Fruit fly (Drosophila melanogaster) whole organism, wandering third instar larva: ENCODE data around the gene Nepl4.

Source experiments
- CG32264 ChIP-seq: fragments of 200-800 bp; sonication (Bioruptor generic); optimal IDR thresholded peaks from 2 replicates; lab custom pipeline; 2016; ENCODE audit warnings: missing biosample characterization, missing genetic modification characterization
- Hnf4 ChIP-seq: fragments of 200-800 bp; sonication (Bioruptor generic); optimal IDR thresholded peaks from 2 replicates; lab custom pipeline; 2016; ENCODE audit warnings: missing biosample characterization, mild to moderate bottlenecking, missing genetic modification characterization
- Hr78 ChIP-seq: fragments of >200 bp; optimal IDR thresholded peaks from 2 replicates; lab custom pipeline; 2017; ENCODE audit warnings: missing biosample characterization, missing genetic modification characterization
- dl ChIP-seq, 2 experiments: fragments of 175-275, 200-275 bp in 1 of 2; fragments of 200-275 bp in 1 of 2; sonication (Bioruptor generic); optimal IDR thresholded peaks; lab custom pipeline; 2018; ENCODE audit warnings: mild to moderate bottlenecking in 2 of 2, missing biosample characterization in 2 of 2, missing genetic modification characterization in 2 of 2, moderate library complexity in 2 of 2; ENCODE audit not compliant: partially characterized antibody in 2 of 2, insufficient read depth in 1 of 2
- jim ChIP-seq: fragments of 175-275, 200-325 bp; sonication (Bioruptor generic); optimal IDR thresholded peaks from 2 replicates; lab custom pipeline; 2016; ENCODE audit warnings: missing biosample characterization, mild to moderate bottlenecking, missing genetic modification characterization
- lola ChIP-seq: fragments of >200 bp; optimal IDR thresholded peaks from 2 replicates; lab custom pipeline; 2017; ENCODE audit warnings: missing biosample characterization, missing genetic modification characterization
- usp ChIP-seq: fragments of >200 bp; optimal IDR thresholded peaks from 2 replicates; lab custom pipeline; 2017; ENCODE audit warnings: missing biosample characterization, missing genetic modification characterization

- no peak for TF ChIP-seq Hr78
- TF ChIP-seq Hnf4 (GFP tag; lab: Kevin White, UChicago) = no peak
- no peak for TF ChIP-seq CG32264
- no peak for TF ChIP-seq jim (GFP tag; lab: Kevin White, UChicago)
- TF ChIP-seq dl (GFP tag; optimal IDR thresholded peaks at IDR 0.05; lab: Kevin White, UChicago; ENCODE audit: insufficient read depth in 1 of 2, partially characterized antibody in 2 of 2) = no peak
- no peak for TF ChIP-seq lola (GFP tag; lab: Kevin White, UChicago)
- TF ChIP-seq usp = no peak
Observed at dm6 chr2L:6366924-6367323, 758 bp upstream of the Nepl4 start.
